3 fruit fly cellular contexts compared by ENCODE assay signal in genomic region chr3R:10531798-10532197, dm6.
TF ChIP-seq lines count a peak whose summit lies in the region.

No protein-coding gene starts in this region.

- TF ChIP-seq CTCF in whole organism, embryonic (GFP tag; optimal IDR thresholded peaks at IDR 0.05; lab: Kevin White, UChicago): no peak

TF ChIP-seq in whole organism, embryonic, 481 proteins besides CTCF, POLR2A, EP300 and RAD21:
- TF ChIP-seq gem (tag; optimal IDR thresholded peaks at IDR 0.05; lab: Kevin White, UChicago) (peak; percentile 44), CG7987 (GFP tag; optimal IDR thresholded peaks at IDR 0.05; lab: Kevin White, UChicago) (no peak), Blimp-1 (GFP tag; optimal IDR thresholded peaks at IDR 0.05; lab: Kevin White, UChicago) (peak; percentile 21), amos (GFP tag; IDR thresholded peaks at IDR 0.05; lab: Robert Waterston, UW; ENCODE audit: partially characterized antibody) (no peak), Nf-YB (GFP tag; optimal IDR thresholded peaks at IDR 0.05; lab: Kevin White, UChicago) (no peak), Aef1 (GFP tag; IDR thresholded peaks at IDR 0.05; lab: Robert Waterston, UW) (no peak), Max (GFP tag; optimal IDR thresholded peaks at IDR 0.05; lab: Kevin White, UChicago) (no peak), pros (GFP tag; optimal IDR thresholded peaks at IDR 0.05; lab: Kevin White, UChicago) (no peak), bsh (GFP tag; optimal IDR thresholded peaks at IDR 0.05; lab: Kevin White, UChicago) (peak in 1 of 2 experiments; percentile 27), caup (GFP tag; optimal IDR thresholded peaks at IDR 0.05; lab: Kevin White, UChicago; ENCODE audit: severe bottlenecking) (no peak), sens (GFP tag; lab: Kevin White, UChicago) (peak; percentile 79), CG2712 (tag; optimal IDR thresholded peaks at IDR 0.05; lab: Kevin White, UChicago) (peak; percentile 0), CG18262 (tag; optimal IDR thresholded peaks at IDR 0.05; lab: Kevin White, UChicago) (peak; percentile 17), dmrt11E (tag; optimal IDR thresholded peaks at IDR 0.05; lab: Kevin White, UChicago) (peak; percentile 3), CG1647 (GFP tag; optimal IDR thresholded peaks at IDR 0.05; lab: Kevin White, UChicago) (no peak), CG14710 (tag; optimal IDR thresholded peaks at IDR 0.05; lab: Kevin White, UChicago) (peak; percentile 13), Usf (GFP tag; optimal IDR thresholded peaks at IDR 0.05; lab: Kevin White, UChicago) (no peak), jing (GFP tag; optimal IDR thresholded peaks at IDR 0.05; lab: Kevin White, UChicago) (no peak), esg (GFP tag; conservative IDR thresholded peaks at IDR 0.05; lab: Robert Waterston, UW) (no peak), Drgx (GFP tag; IDR thresholded peaks at IDR 0.05; lab: Robert Waterston, UW) (peak; percentile 61), row (GFP tag; IDR thresholded peaks at IDR 0.05; lab: Robert Waterston, UW) (0 out of 3 replicates have a peak, but pooled peaks have one; percentile 7), CG1603 (tag; optimal IDR thresholded peaks at IDR 0.05; lab: Kevin White, UChicago) (peak; percentile 2)
TF ChIP-seq in whole organism, embryonic: peak in this region for 11.

TF ChIP-seq in whole organism, prepupa, 60 proteins besides CTCF, POLR2A, EP300 and RAD21 (continues in another document):
- no peak for TF ChIP-seq Met (GFP tag; optimal IDR thresholded peaks at IDR 0.05; lab: Kevin White, UChicago)
- peak in 1 of 2 experiments; percentile 8 for TF ChIP-seq salr (GFP tag; optimal IDR thresholded peaks at IDR 0.05; lab: Kevin White, UChicago)
- TF ChIP-seq fd85E (GFP tag; optimal IDR thresholded peaks at IDR 0.05; lab: Kevin White, UChicago): no peak
- no peak for TF ChIP-seq CG31627 (GFP tag; optimal IDR thresholded peaks at IDR 0.05; lab: Kevin White, UChicago)
- peak; percentile 57 for TF ChIP-seq CG8119 (GFP tag; IDR thresholded peaks at IDR 0.05; lab: Robert Waterston, UW)
- peak; percentile 21 for TF ChIP-seq CG3919 (GFP tag; optimal IDR thresholded peaks at IDR 0.05; lab: Kevin White, UChicago)
- TF ChIP-seq CG4318 (GFP tag; optimal IDR thresholded peaks at IDR 0.05; lab: Kevin White, UChicago): peak; percentile 30
- no peak for TF ChIP-seq Smox (GFP tag; optimal IDR thresholded peaks at IDR 0.05; lab: Kevin White, UChicago)
- no peak for TF ChIP-seq Sox15 (GFP tag; optimal IDR thresholded peaks at IDR 0.05; lab: Kevin White, UChicago)
- TF ChIP-seq cyc (GFP tag; optimal IDR thresholded peaks at IDR 0.05; lab: Kevin White, UChicago): no peak
- peak; percentile 65 for TF ChIP-seq CG10631 (GFP tag; optimal IDR thresholded peaks at IDR 0.05; lab: Kevin White, UChicago)
- TF ChIP-seq net (GFP tag; optimal IDR thresholded peaks at IDR 0.05; lab: Kevin White, UChicago): no peak
- TF ChIP-seq spab (GFP tag; optimal IDR thresholded peaks at IDR 0.05; lab: Kevin White, UChicago): no peak
- no peak for TF ChIP-seq CG1621 (tag; optimal IDR thresholded peaks at IDR 0.05; lab: Kevin White, UChicago)
- TF ChIP-seq Blimp-1 (GFP tag; optimal IDR thresholded peaks at IDR 0.05; lab: Kevin White, UChicago): no peak
- peak; percentile 29 for TF ChIP-seq Lpt (GFP tag; optimal IDR thresholded peaks at IDR 0.05; lab: Kevin White, UChicago)
- no peak for TF ChIP-seq fd59A (GFP tag; optimal IDR thresholded peaks at IDR 0.05; lab: Kevin White, UChicago)
- no peak for TF ChIP-seq lz (GFP tag; optimal IDR thresholded peaks at IDR 0.05; lab: Kevin White, UChicago)
- peak; percentile 72 for TF ChIP-seq CG32006 (GFP tag; optimal IDR thresholded peaks at IDR 0.05; lab: Kevin White, UChicago)
- TF ChIP-seq dsx (GFP tag; optimal IDR thresholded peaks at IDR 0.05; lab: Kevin White, UChicago; ENCODE audit: poor library complexity, severe bottlenecking): no peak
- TF ChIP-seq CG11294 (GFP tag; IDR thresholded peaks at IDR 0.05; lab: Robert Waterston, UW): no peak
- no peak for TF ChIP-seq fkh (GFP tag; optimal IDR thresholded peaks at IDR 0.05; lab: Kevin White, UChicago)
- TF ChIP-seq Sox14 (GFP tag; optimal IDR thresholded peaks at IDR 0.05; lab: Kevin White, UChicago): peak; percentile 16
- TF ChIP-seq Hr39 (GFP tag; optimal IDR thresholded peaks at IDR 0.05; lab: Kevin White, UChicago): no peak
- peak; percentile 30 for TF ChIP-seq Hr4 (GFP tag; optimal IDR thresholded peaks at IDR 0.05; lab: Kevin White, UChicago)
- peak; percentile 14 for TF ChIP-seq Eip75B (GFP tag; optimal IDR thresholded peaks at IDR 0.05; lab: Kevin White, UChicago)
- TF ChIP-seq CG16779 (tag; optimal IDR thresholded peaks at IDR 0.05; lab: Kevin White, UChicago): no peak
- no peak for TF ChIP-seq vri (GFP tag; optimal IDR thresholded peaks at IDR 0.05; lab: Kevin White, UChicago)
- no peak for TF ChIP-seq ss (GFP tag; optimal IDR thresholded peaks at IDR 0.05; lab: Kevin White, UChicago)
- TF ChIP-seq pdm3 (GFP tag; optimal IDR thresholded peaks at IDR 0.05; lab: Kevin White, UChicago): peak; percentile 17
- no peak for TF ChIP-seq esn (GFP tag; optimal IDR thresholded peaks at IDR 0.05; lab: Kevin White, UChicago)
- no peak for TF ChIP-seq CG8632 (GFP tag; optimal IDR thresholded peaks at IDR 0.05; lab: Kevin White, UChicago)
- TF ChIP-seq CG11762 (GFP tag; optimal IDR thresholded peaks at IDR 0.05; lab: Kevin White, UChicago; ENCODE audit: insufficient read depth): no peak
- TF ChIP-seq eg (GFP tag; IDR thresholded peaks at IDR 0.05; lab: Robert Waterston, UW): peak; percentile 39; the same call in 2 of the 3 replicates
- no peak for TF ChIP-seq Ets21C (GFP tag; optimal IDR thresholded peaks at IDR 0.05; lab: Kevin White, UChicago)
- TF ChIP-seq CG6276 (GFP tag; optimal IDR thresholded peaks at IDR 0.05; lab: Kevin White, UChicago): peak; percentile 55

TF ChIP-seq in whole organism, pupa, 21 proteins besides CTCF, POLR2A, EP300 and RAD21:
- no peak for TF ChIP-seq CG12605 (GFP tag; IDR thresholded peaks at IDR 0.05; lab: Robert Waterston, UW)
- peak; percentile 33; the same call in 1 of the 2 replicates for TF ChIP-seq CG32121 (GFP tag; IDR thresholded peaks at IDR 0.05; lab: Robert Waterston, UW)
- TF ChIP-seq CG10348 (GFP tag; IDR thresholded peaks at IDR 0.05; lab: Robert Waterston, UW): no peak
- no peak for TF ChIP-seq CG8159 (tag; optimal IDR thresholded peaks at IDR 0.05; lab: Kevin White, UChicago)
- peak; percentile 45 for TF ChIP-seq CG17806 (tag; optimal IDR thresholded peaks at IDR 0.05; lab: Kevin White, UChicago)
- peak; percentile 73; the same call in 2 of the 3 replicates for TF ChIP-seq fd96Ca (GFP tag; IDR thresholded peaks at IDR 0.05; lab: Robert Waterston, UW)
- TF ChIP-seq CG14655 (GFP tag; optimal IDR thresholded peaks at IDR 0.05; lab: Kevin White, UChicago): peak; percentile 84
- TF ChIP-seq CG4496 (GFP tag; IDR thresholded peaks at IDR 0.05; lab: Robert Waterston, UW): peak; percentile 58
- TF ChIP-seq CG15710 (tag; optimal IDR thresholded peaks at IDR 0.05; lab: Kevin White, UChicago): no peak
- peak; percentile 59 for TF ChIP-seq CG9948 (tag; optimal IDR thresholded peaks at IDR 0.05; lab: Kevin White, UChicago)
- no peak for TF ChIP-seq CG13204 (GFP tag; optimal IDR thresholded peaks at IDR 0.05; lab: Kevin White, UChicago)
- no peak for TF ChIP-seq rn (GFP tag; IDR thresholded peaks at IDR 0.05; lab: Robert Waterston, UW)
- TF ChIP-seq Ets98B (GFP tag; IDR thresholded peaks at IDR 0.05; lab: Robert Waterston, UW): peak; percentile 54
- TF ChIP-seq CG34367 (tag; optimal IDR thresholded peaks at IDR 0.05; lab: Kevin White, UChicago): no peak
- TF ChIP-seq CG8301 (tag; optimal IDR thresholded peaks at IDR 0.05; lab: Kevin White, UChicago): peak; percentile 74
- TF ChIP-seq Snoo (tag; optimal IDR thresholded peaks at IDR 0.05; lab: Kevin White, UChicago): no peak

Comparison
In these comparisons a context has a peak if more than half of its experiments do, and no peak if none do; other contexts are left out.
1. Of the 7 proteins assayed by ChIP-seq in both whole organism, embryonic and whole organism, prepupa: peak only in whole organism, embryonic: Blimp-1; only in whole organism, prepupa: Gug and Lpt; in both: none; in neither: 4.